Fruit fly (Drosophila melanogaster) whole organism, pupa: ENCODE results near the gene Usp1.
A peak's percentile ranks its signal among the peaks of the same experiment; 100 is the strongest.

ENCODE experiments used
- CG32121 ChIP-seq: fragments of 200-800 bp; sonication (Bioruptor generic); IDR thresholded peaks from 2 replicates; pipeline ENCODE4 v1.3.6; 2022; ENCODE audit warnings: missing biosample characterization, missing genetic modification characterization
- CG8301 ChIP-seq: fragments of 200-800 bp; sonication (Bioruptor generic); optimal IDR thresholded peaks from 2 replicates; lab custom pipeline; 2018; ENCODE audit warnings: missing biosample characterization, mild to moderate bottlenecking, missing genetic modification characterization
- CG9948 ChIP-seq: fragments of 200-800 bp; sonication (Bioruptor generic); optimal IDR thresholded peaks from 2 replicates; lab custom pipeline; 2018; ENCODE audit warnings: missing biosample characterization, mild to moderate bottlenecking, missing genetic modification characterization, moderate library complexity
- EcR ChIP-seq: fragments of 200-800 bp; sonication (Bioruptor generic); optimal IDR thresholded peaks from 3 replicates; lab custom pipeline; 2019; ENCODE audit warnings: missing biosample characterization, missing genetic modification characterization, mild to moderate bottlenecking, moderate library complexity, missing genetic modification reagents
- rn ChIP-seq: fragments of 200-800 bp; sonication (Bioruptor generic); IDR thresholded peaks from 2 replicates; pipeline ENCODE4 v1.3.6; 2022; ENCODE audit warnings: missing biosample characterization, missing genetic modification characterization

DNA sequence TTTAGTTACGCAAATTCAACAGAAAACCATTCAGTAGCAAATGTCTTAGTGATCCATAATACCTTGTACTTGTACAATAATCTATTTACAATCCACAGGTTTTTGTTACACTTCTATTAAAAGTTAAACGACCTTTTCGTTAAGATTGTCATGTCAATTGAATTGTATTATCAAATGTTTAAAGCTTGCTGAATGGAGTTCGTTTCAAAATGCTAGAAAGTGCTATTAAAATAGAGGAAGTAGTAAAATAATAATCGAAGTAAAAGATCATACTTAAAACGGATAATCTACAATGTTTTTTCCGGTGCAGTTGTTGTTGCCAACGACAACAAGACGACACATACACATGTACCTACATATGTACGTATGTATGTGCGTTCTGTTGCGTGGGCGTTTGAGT is 11.0 kb upstream of the Usp1 start:
- TF ChIP-seq rn (no peak), CG8301 (tag; lab: Kevin White, UChicago) (peak; percentile 16), CG9948 (tag; lab: Kevin White, UChicago) (no peak), EcR (no peak), CG32121 (GFP tag; lab: Robert Waterston, UW) (no peak)
